Worm (Caenorhabditis elegans) whole organism, L3 larva: Measurements from ENCODE around the gene C26D10.4.

ENCODE experiments used
- ceh-82 ChIP-seq: fragments of 150-350 bp; optimal IDR thresholded peaks from 2 replicates; lab custom pipeline; 2014; ENCODE audit warnings: missing biosample characterization, missing genetic modification characterization
- elt-1 ChIP-seq: fragments of 150-350 bp; optimal IDR thresholded peaks from 2 replicates; lab custom pipeline; 2014; ENCODE audit warnings: missing biosample characterization, missing genetic modification characterization
- fos-1 ChIP-seq: fragments of 150-350 bp; optimal IDR thresholded peaks from 2 replicates; lab custom pipeline; 2014; ENCODE audit warnings: missing biosample characterization, missing genetic modification characterization
- lin-39 ChIP-seq: fragments of 150-350 bp; optimal IDR thresholded peaks from 2 replicates; lab custom pipeline; 2018; ENCODE audit warnings: missing biosample characterization, missing genetic modification reagents, missing genetic modification characterization
- mdl-1 ChIP-seq: fragments of 150-350 bp; optimal IDR thresholded peaks from 2 replicates; lab custom pipeline; 2014; ENCODE audit warnings: missing biosample characterization, missing genetic modification characterization
- unc-39 ChIP-seq: sonication (generic microtip); optimal IDR thresholded peaks from 4 replicates; lab custom pipeline; 2017; ENCODE audit warnings: missing biosample characterization, missing genetic modification characterization
- unc-62 ChIP-seq: fragments of 150-350 bp; sonication (generic microtip); optimal IDR thresholded peaks from 4 replicates; lab custom pipeline; 2014; ENCODE audit warnings: missing biosample characterization, missing genetic modification reagents, missing genetic modification characterization

- TF ChIP-seq fos-1 (no peak), lin-39 (tag; lab: Kevin White, UChicago) (no peak), ceh-82 (no peak), elt-1 (tag; lab: Kevin White, UChicago) (no peak), mdl-1 (tag; lab: Kevin White, UChicago) (no peak), unc-62 (GFP tag; lab: Kevin White, UChicago) (no peak), unc-39 (tag; lab: Kevin White, UChicago) (no peak)
Measured at ce11 chrII:8360453-8360852, 30.9 kb downstream of the C26D10.4 start, which contains the start of gene M195.2.
